Fruit fly (Drosophila melanogaster) whole organism, embryonic: ENCODE measurements around the gene MED15.

ENCODE experiments used
- Abd-B ChIP-seq: fragments of 200-800 bp; sonication (Bioruptor generic); optimal IDR thresholded peaks from 2 replicates; lab custom pipeline; 2018; ENCODE audit warnings: missing biosample characterization, mild to moderate bottlenecking, missing genetic modification characterization, moderate library complexity
- Bgb ChIP-seq: fragments of 200-800 bp; sonication (Bioruptor generic); IDR thresholded peaks from 2 replicates; pipeline ENCODE4 v1.3.6; 2022; ENCODE audit warnings: missing biosample characterization, missing genetic modification characterization; ENCODE audit not compliant: partially characterized antibody
- Bteb2 ChIP-seq: fragments of 200-800 bp; sonication (Bioruptor generic); optimal IDR thresholded peaks from 2 replicates; lab custom pipeline; 2016; ENCODE audit warnings: missing biosample characterization, missing genetic modification characterization
- C15 ChIP-seq: fragments of 200-800 bp; sonication (Bioruptor generic); IDR thresholded peaks from 3 replicates; pipeline ENCODE4 v1.3.6; 2022; ENCODE audit warnings: missing biosample characterization, missing genetic modification characterization
- CG11247 ChIP-seq: fragments of 200-800 bp; sonication (Bioruptor generic); IDR thresholded peaks from 2 replicates; pipeline ENCODE4 v1.3.6; 2022; ENCODE audit warnings: missing biosample characterization, missing genetic modification characterization
- CG12744 ChIP-seq: fragments of 200-800 bp; sonication (Bioruptor generic); optimal IDR thresholded peaks from 2 replicates; lab custom pipeline; 2016; ENCODE audit warnings: missing biosample characterization, missing genetic modification characterization
- CG14050 ChIP-seq: fragments of 200-800 bp; sonication (Bioruptor generic); IDR thresholded peaks from 3 replicates; pipeline ENCODE4 v1.3.6; 2022; ENCODE audit warnings: missing biosample characterization, missing genetic modification characterization
- CG15601 ChIP-seq: fragments of 200-800 bp; sonication (Bioruptor generic); optimal IDR thresholded peaks from 3 replicates; lab custom pipeline; 2019; ENCODE audit warnings: missing biosample characterization, mild to moderate bottlenecking, missing genetic modification characterization, moderate library complexity
- CG16863 ChIP-seq: fragments of 200-800 bp; sonication (Bioruptor generic); optimal IDR thresholded peaks from 3 replicates; lab custom pipeline; 2016; ENCODE audit warnings: missing biosample characterization, missing genetic modification characterization
- CG1832 ChIP-seq: fragments of 200-800 bp; sonication (Bioruptor generic); optimal IDR thresholded peaks from 2 replicates; lab custom pipeline; 2017; ENCODE audit warnings: missing biosample characterization, mild to moderate bottlenecking, missing genetic modification characterization, inconsistent platforms
- CG2712 ChIP-seq: fragments of 200-800 bp; optimal IDR thresholded peaks from 3 replicates; lab custom pipeline; 2019; ENCODE audit warnings: missing biosample characterization, mild to moderate bottlenecking, missing genetic modification characterization, moderate library complexity
- CG2875 ChIP-seq: fragments of 200-800 bp; sonication (Bioruptor generic); optimal IDR thresholded peaks from 2 replicates; lab custom pipeline; 2017; ENCODE audit warnings: missing biosample characterization, mild to moderate bottlenecking, missing genetic modification characterization, missing genetic modification reagents
- CG3838 ChIP-seq: fragments of 200-800 bp; sonication (Bioruptor generic); optimal IDR thresholded peaks from 3 replicates; lab custom pipeline; 2016; ENCODE audit warnings: missing biosample characterization, missing genetic modification characterization
- CG7271 ChIP-seq: fragments of 200-800 bp; sonication (Bioruptor generic); optimal IDR thresholded peaks from 2 replicates; lab custom pipeline; 2018; ENCODE audit warnings: missing biosample characterization, mild to moderate bottlenecking, missing genetic modification characterization, moderate library complexity
- CG7987 ChIP-seq: fragments of 200-800 bp; sonication (Bioruptor generic); optimal IDR thresholded peaks from 2 replicates; lab custom pipeline; 2018; ENCODE audit warnings: missing biosample characterization, mild to moderate bottlenecking, missing genetic modification characterization, moderate library complexity
- CG8089 ChIP-seq: fragments of 200-800 bp; sonication (Bioruptor generic); optimal IDR thresholded peaks from 3 replicates; lab custom pipeline; 2016; ENCODE audit warnings: missing biosample characterization, missing genetic modification characterization
- CG9797 ChIP-seq: fragments of 200-800 bp; sonication (Bioruptor generic); optimal IDR thresholded peaks from 3 replicates; lab custom pipeline; 2018; ENCODE audit warnings: missing biosample characterization, mild to moderate bottlenecking, missing genetic modification characterization
- D19B ChIP-seq: fragments of 200-800 bp; sonication (Bioruptor generic); optimal IDR thresholded peaks from 2 replicates; lab custom pipeline; 2017; ENCODE audit warnings: missing biosample characterization, mild to moderate bottlenecking, missing genetic modification characterization
- Deaf1 ChIP-seq: fragments of 200-800 bp; optimal IDR thresholded peaks from 3 replicates; lab custom pipeline; 2019; ENCODE audit warnings: missing biosample characterization, mild to moderate bottlenecking, missing genetic modification characterization, moderate library complexity
- Ets97D ChIP-seq: fragments of 200-800 bp; sonication (Bioruptor generic); optimal IDR thresholded peaks from 3 replicates; lab custom pipeline; 2016; ENCODE audit warnings: missing biosample characterization, missing genetic modification characterization
- Fer3 ChIP-seq: fragments of 200-800 bp; sonication (Bioruptor generic); optimal IDR thresholded peaks from 2 replicates; lab custom pipeline; 2018; ENCODE audit warnings: missing biosample characterization, mild to moderate bottlenecking, missing genetic modification characterization, moderate library complexity
- GATAe ChIP-seq: fragments of 200-800 bp; sonication (Bioruptor generic); conservative IDR thresholded peaks from 2 replicates; pipeline ENCODE4 v1.3.6; 2022; ENCODE audit warnings: missing biosample characterization, missing genetic modification characterization
- HLH4C ChIP-seq: fragments of 200-800 bp; sonication (Bioruptor generic); IDR thresholded peaks from 3 replicates; pipeline ENCODE4 v1.3.6; 2022; ENCODE audit warnings: missing biosample characterization, missing genetic modification characterization; ENCODE audit not compliant: partially characterized antibody
- Hmx ChIP-seq: fragments of 200-800 bp; sonication (Bioruptor generic); optimal IDR thresholded peaks from 2 replicates; lab custom pipeline; 2016; ENCODE audit warnings: missing biosample characterization, missing genetic modification characterization
- MBD-R2 ChIP-seq: fragments of 200-800 bp; sonication (Bioruptor generic); IDR thresholded peaks from 2 replicates; pipeline ENCODE4 v1.3.6; 2022; ENCODE audit warnings: missing biosample characterization, missing genetic modification characterization
- Max ChIP-seq: fragments of 200-800 bp; sonication (Bioruptor generic); optimal IDR thresholded peaks from 2 replicates; lab custom pipeline; 2016; ENCODE audit warnings: missing biosample characterization, mild to moderate bottlenecking, missing genetic modification characterization
- Meics ChIP-seq: fragments of 200-800 bp; sonication (Bioruptor generic); optimal IDR thresholded peaks from 2 replicates; lab custom pipeline; 2017; ENCODE audit warnings: missing biosample characterization, mild to moderate bottlenecking, missing genetic modification characterization
- Myb ChIP-seq: fragments of 200-800 bp; sonication (Bioruptor generic); optimal IDR thresholded peaks from 2 replicates; lab custom pipeline; 2016; ENCODE audit warnings: missing biosample characterization, missing genetic modification characterization
- Nf-YC ChIP-seq: fragments of 200-800 bp; optimal IDR thresholded peaks from 3 replicates; lab custom pipeline; 2019; ENCODE audit warnings: missing biosample characterization, mild to moderate bottlenecking, missing genetic modification characterization, moderate library complexity
- Sox100B ChIP-seq: fragments of 200-800 bp; sonication (Bioruptor generic); optimal IDR thresholded peaks from 3 replicates; lab custom pipeline; 2018; ENCODE audit warnings: missing biosample characterization, mild to moderate bottlenecking, missing genetic modification characterization
- Sry-δ ChIP-seq: fragments of 200-800 bp; sonication (Bioruptor generic); optimal IDR thresholded peaks from 2 replicates; lab custom pipeline; 2016; ENCODE audit warnings: missing biosample characterization, missing genetic modification characterization
- YL-1 ChIP-seq: fragments of 200-800 bp; sonication (Bioruptor generic); optimal IDR thresholded peaks from 3 replicates; lab custom pipeline; 2017; ENCODE audit warnings: missing biosample characterization, mild to moderate bottlenecking, missing genetic modification characterization
- btn ChIP-seq: fragments of 200-800 bp; sonication (Bioruptor generic); optimal IDR thresholded peaks from 2 replicates; lab custom pipeline; 2016; ENCODE audit warnings: missing biosample characterization, missing genetic modification characterization
- chinmo ChIP-seq: fragments of 200-800 bp; sonication (Bioruptor generic); IDR thresholded peaks from 4 replicates; pipeline ENCODE4 v1.3.6; 2022; ENCODE audit warnings: missing biosample characterization, missing genetic modification characterization; ENCODE audit not compliant: partially characterized antibody
- crc ChIP-seq: fragments of 200-800 bp; sonication (Bioruptor generic); optimal IDR thresholded peaks from 2 replicates; lab custom pipeline; 2016; ENCODE audit warnings: missing biosample characterization, missing genetic modification characterization
- croc ChIP-seq: fragments of 200-800 bp; sonication (Bioruptor generic); conservative IDR thresholded peaks from 3 replicates; pipeline ENCODE4 v1.3.6; 2022; ENCODE audit warnings: missing biosample characterization, missing genetic modification characterization
- crp ChIP-seq, 2 experiments: fragments of 200-800 bp; sonication (Bioruptor generic); optimal IDR thresholded peaks; 2 replicates in 1 of 2; 3 replicates in 1 of 2; lab custom pipeline; 2017; ENCODE audit warnings: missing biosample characterization in 2 of 2, missing genetic modification characterization in 2 of 2, mild to moderate bottlenecking in 1 of 2, moderate library complexity in 1 of 2
- danr ChIP-seq: fragments of 200-800 bp; sonication (Bioruptor generic); IDR thresholded peaks from 2 replicates; pipeline ENCODE4 v1.3.6; 2022; ENCODE audit warnings: missing biosample characterization, missing genetic modification characterization
- dpn ChIP-seq, 2 experiments: fragments of 200-800 bp; sonication (Bioruptor generic); optimal IDR thresholded peaks; 3 replicates each; lab custom pipeline; 2016; ENCODE audit warnings: missing biosample characterization in 2 of 2, missing genetic modification characterization in 2 of 2
- esg ChIP-seq: fragments of 200-800 bp; sonication (Bioruptor generic); conservative IDR thresholded peaks from 2 replicates; pipeline ENCODE4 v1.3.6; 2022; ENCODE audit warnings: missing biosample characterization, missing genetic modification characterization
- fd102C ChIP-seq: fragments of 200-800 bp; sonication (Bioruptor generic); optimal IDR thresholded peaks from 2 replicates; lab custom pipeline; 2018; ENCODE audit warnings: missing biosample characterization, mild to moderate bottlenecking, missing genetic modification characterization, moderate library complexity
- fru ChIP-seq: fragments of >200 bp; optimal IDR thresholded peaks from 2 replicates; lab custom pipeline; 2017
- gro ChIP-seq: fragments of 200-800 bp; sonication (Bioruptor generic); optimal IDR thresholded peaks from 2 replicates; lab custom pipeline; 2016; ENCODE audit warnings: missing biosample characterization, missing genetic modification characterization
- jumu ChIP-seq: fragments of 200-800 bp; sonication (Bioruptor generic); optimal IDR thresholded peaks from 3 replicates; lab custom pipeline; 2016; ENCODE audit warnings: missing biosample characterization, missing genetic modification characterization
- luna ChIP-seq: fragments of 200-800 bp; sonication (Bioruptor generic); optimal IDR thresholded peaks from 2 replicates; lab custom pipeline; 2016; ENCODE audit warnings: missing biosample characterization, missing genetic modification characterization
- mld ChIP-seq: fragments of 200-800 bp; sonication (Bioruptor generic); IDR thresholded peaks from 3 replicates; pipeline ENCODE4 v1.3.6; 2022; ENCODE audit warnings: missing biosample characterization, missing genetic modification characterization; ENCODE audit not compliant: partially characterized antibody
- phol ChIP-seq: fragments of 200-800 bp; sonication (Bioruptor generic); optimal IDR thresholded peaks from 3 replicates; lab custom pipeline; 2018; ENCODE audit warnings: missing biosample characterization, mild to moderate bottlenecking, missing genetic modification characterization, moderate library complexity
- shn ChIP-seq: fragments of 200-800 bp; sonication (Bioruptor generic); optimal IDR thresholded peaks from 3 replicates; lab custom pipeline; 2016; ENCODE audit warnings: missing biosample characterization, missing genetic modification characterization
- slou ChIP-seq: fragments of 200-800 bp; sonication (Bioruptor generic); optimal IDR thresholded peaks from 3 replicates; lab custom pipeline; 2016; ENCODE audit warnings: missing biosample characterization, missing genetic modification characterization
- unpg ChIP-seq: fragments of 200-800 bp; sonication (Bioruptor generic); optimal IDR thresholded peaks from 3 replicates; lab custom pipeline; 2018; ENCODE audit warnings: missing biosample characterization, mild to moderate bottlenecking, missing genetic modification characterization, moderate library complexity

Gene MED15

dm6 chr2L:481757-482450 is 9.1 kb downstream of the MED15 start (continued):
- TF ChIP-seq jumu (GFP tag; lab: Kevin White, UChicago) (peak; percentile 59), CG7987 (GFP tag; lab: Kevin White, UChicago) (no peak), croc (GFP tag; lab: Robert Waterston, UW) (peak; percentile 32; the same call in 1 of the 3 replicates), Sry-δ (GFP tag; lab: Kevin White, UChicago) (peak; percentile 9), CG11247 (GFP tag; lab: Robert Waterston, UW) (no peak), Nf-YC (tag; lab: Kevin White, UChicago) (peak; percentile 58), CG9797 (GFP tag; lab: Kevin White, UChicago) (no peak), luna (GFP tag; lab: Kevin White, UChicago) (peak; percentile 23), fru (lab: Kevin White, UChicago) (no peak), CG7271 (tag; lab: Kevin White, UChicago) (no peak), esg (GFP tag; lab: Robert Waterston, UW) (no peak), MBD-R2 (no peak), danr (no peak), CG2875 (GFP tag; lab: Kevin White, UChicago) (peak; percentile 7), CG8089 (GFP tag; lab: Kevin White, UChicago) (no peak), CG15601 (tag; lab: Kevin White, UChicago) (peak; percentile 20), CG1832 (GFP tag; lab: Kevin White, UChicago) (no peak), Sox100B (GFP tag; lab: Kevin White, UChicago) (peak; percentile 76), crc (GFP tag; lab: Kevin White, UChicago) (peak; percentile 65), Meics (GFP tag; lab: Kevin White, UChicago) (peak; percentile 93), Hmx (GFP tag; lab: Kevin White, UChicago) (no peak), CG12744 (GFP tag; lab: Kevin White, UChicago) (peak; percentile 67), Deaf1 (tag; lab: Kevin White, UChicago) (peak; percentile 54), CG2712 (peak; percentile 78), phol (tag; lab: Kevin White, UChicago) (peak; percentile 64), Abd-B (peak; percentile 63), GATAe (GFP tag; lab: Robert Waterston, UW) (no peak), mld (GFP tag; lab: Robert Waterston, UW) (no peak), slou (GFP tag; lab: Kevin White, UChicago) (peak; percentile 80), shn (GFP tag; lab: Kevin White, UChicago) (peak; percentile 23), Myb (GFP tag; lab: Kevin White, UChicago) (peak; percentile 51), Ets97D (GFP tag; lab: Kevin White, UChicago) (peak; percentile 25), dpn (GFP tag; optimal IDR thresholded peaks at IDR 0.05; lab: Kevin White, UChicago) (peak; percentile 71 to 81), C15 (GFP tag; lab: Robert Waterston, UW) (no peak), chinmo (GFP tag; lab: Robert Waterston, UW) (no peak), fd102C (GFP tag; lab: Kevin White, UChicago) (no peak), unpg (GFP tag; lab: Kevin White, UChicago) (peak; percentile 84), gro (GFP tag; lab: Kevin White, UChicago) (peak; percentile 65), Bteb2 (GFP tag; lab: Kevin White, UChicago) (peak; percentile 83), CG3838 (peak; percentile 68), Bgb (GFP tag; lab: Robert Waterston, UW) (no peak), Max (GFP tag; lab: Kevin White, UChicago) (peak; percentile 59), btn (GFP tag; lab: Kevin White, UChicago) (no peak), HLH4C (GFP tag; lab: Robert Waterston, UW) (no peak), crp (GFP tag; optimal IDR thresholded peaks at IDR 0.05; lab: Kevin White, UChicago) (peak in 1 of 2 experiments; percentile 6), CG14050 (GFP tag; lab: Robert Waterston, UW) (no peak), D19B (GFP tag; lab: Kevin White, UChicago) (peak; percentile 77), YL-1 (peak; percentile 58), CG16863 (GFP tag; lab: Kevin White, UChicago) (peak; percentile 10), Fer3 (tag; lab: Kevin White, UChicago) (peak; percentile 92)
